Worm (Caenorhabditis elegans) whole organism, early embryonic: ENCODE measurements around the gene hmg-1.1.

Experiments
- F13C5.2 ChIP-seq: sonication (generic microtip); optimal IDR thresholded peaks from 2 replicates; lab custom pipeline; 2017; ENCODE audit warnings: mild to moderate bottlenecking, missing genetic modification characterization, inconsistent platforms, missing compliant biosample characterization
- ama-1 ChIP-seq: fragments of 150-350 bp; optimal IDR thresholded peaks from 2 replicates; lab custom pipeline; 2014
- ceh-36 ChIP-seq: sonication (generic microtip); optimal IDR thresholded peaks from 2 replicates; lab custom pipeline; 2016; ENCODE audit warnings: missing genetic modification characterization, inconsistent platforms, missing compliant biosample characterization
- ets-7 ChIP-seq: sonication (generic microtip); optimal IDR thresholded peaks from 2 replicates; lab custom pipeline; 2016; ENCODE audit warnings: missing genotype, missing genetic modification characterization, missing compliant biosample characterization
- flt-1 ChIP-seq: fragments of 200-800 bp; sonication (Bioruptor generic); IDR thresholded peaks from 2 replicates; pipeline ENCODE4 v1.3.6; 2022; ENCODE audit warnings: missing genetic modification characterization, missing compliant biosample characterization
- hmbx-1 ChIP-seq: sonication (generic microtip); optimal IDR thresholded peaks from 2 replicates; lab custom pipeline; 2016; ENCODE audit warnings: mild to moderate bottlenecking, missing genetic modification characterization, missing compliant biosample characterization
- hmg-4 ChIP-seq: fragments of 200-800 bp; sonication (Bioruptor generic); optimal IDR thresholded peaks from 2 replicates; lab custom pipeline; 2018; ENCODE audit warnings: mild to moderate bottlenecking, missing genetic modification characterization, missing compliant biosample characterization
- hnd-1 ChIP-seq: sonication (generic microtip); optimal IDR thresholded peaks from 2 replicates; lab custom pipeline; 2016; ENCODE audit warnings: missing genetic modification characterization, missing compliant biosample characterization
- pes-1 ChIP-seq: fragments of 200-800 bp; sonication (Bioruptor generic); IDR thresholded peaks from 2 replicates; pipeline ENCODE4 v1.3.6; 2022; ENCODE audit warnings: missing genetic modification reagents, missing genetic modification characterization, missing compliant biosample characterization
- scrt-1 ChIP-seq: fragments of 200-800 bp; sonication (Bioruptor generic); IDR thresholded peaks from 2 replicates; pipeline ENCODE4 v1.3.6; 2022; ENCODE audit warnings: missing genetic modification characterization, missing compliant biosample characterization
- sea-1 ChIP-seq: fragments of 200-800 bp; sonication (Bioruptor generic); conservative IDR thresholded peaks from 2 replicates; pipeline ENCODE4 v1.3.6; 2022; ENCODE audit warnings: missing genetic modification characterization, missing compliant biosample characterization
- tbx-11 ChIP-seq: fragments of 200-800 bp; sonication (Bioruptor generic); IDR thresholded peaks from 2 replicates; pipeline ENCODE4 v1.3.6; 2022; ENCODE audit warnings: missing genetic modification characterization, missing compliant biosample characterization
- tbx-37 ChIP-seq: fragments of 200-800 bp; sonication (Bioruptor generic); conservative IDR thresholded peaks from 2 replicates; pipeline ENCODE4 v1.3.6; 2022; ENCODE audit warnings: missing genetic modification reagents, missing genetic modification characterization, missing compliant biosample characterization
- tra-4 ChIP-seq: sonication (generic microtip); optimal IDR thresholded peaks from 2 replicates; lab custom pipeline; 2017; ENCODE audit warnings: missing genetic modification characterization, missing compliant biosample characterization

DNA sequence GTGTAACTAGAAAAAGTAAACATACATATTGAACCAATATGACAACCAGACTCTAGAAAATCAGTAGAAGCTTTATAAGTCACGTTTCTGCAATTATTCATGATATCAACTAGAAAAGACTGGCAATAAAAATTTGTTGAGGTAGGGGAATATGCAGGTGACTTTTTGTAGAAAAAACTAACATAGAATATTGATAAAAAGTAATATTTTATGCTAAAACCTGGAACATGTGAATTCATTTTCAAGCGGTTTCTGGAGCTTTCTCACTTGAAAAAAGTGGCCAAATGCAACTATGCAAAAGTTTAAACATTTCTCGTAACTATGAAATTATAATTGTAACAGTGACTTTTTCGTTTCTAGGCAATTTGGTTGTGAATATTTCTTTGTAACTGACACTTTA, 38.5 kb downstream of the hmg-1.1 start, which contains the start of gene srh-42:
- TF ChIP-seq hmg-4 (GFP tag; lab: Kevin White, UChicago) (no peak), ets-7 (no peak), tbx-11 (no peak), tra-4 (tag; lab: Kevin White, UChicago) (no peak), F13C5.2 (tag; lab: Kevin White, UChicago) (no peak), flt-1 (GFP tag; lab: Robert Waterston, UW) (no peak), scrt-1 (GFP tag; lab: Robert Waterston, UW) (no peak), ama-1 (lab: Kevin White, UChicago) (no peak), hmbx-1 (tag; lab: Kevin White, UChicago) (no peak), pes-1 (GFP tag; lab: Robert Waterston, UW) (no peak), hnd-1 (no peak), sea-1 (GFP tag; lab: Robert Waterston, UW) (no peak), ceh-36 (tag; lab: Kevin White, UChicago) (no peak), tbx-37 (no peak)
